Fruit fly (Drosophila melanogaster) whole organism, prepupa: ENCODE results near the gene agt.

ENCODE experiments used
- CG10631 ChIP-seq: fragments of 200-800 bp; sonication (Bioruptor generic); optimal IDR thresholded peaks from 2 replicates; lab custom pipeline; 2016; ENCODE audit warnings: missing biosample characterization, missing genetic modification characterization
- CG10669 ChIP-seq: fragments of 200-800 bp; sonication (Bioruptor generic); optimal IDR thresholded peaks from 3 replicates; lab custom pipeline; 2018; ENCODE audit warnings: missing biosample characterization, mild to moderate bottlenecking, missing genetic modification characterization, moderate library complexity
- CG11294 ChIP-seq: fragments of 200-800 bp; sonication (Bioruptor generic); IDR thresholded peaks from 2 replicates; pipeline ENCODE4 v1.3.6; 2022; ENCODE audit warnings: missing biosample characterization, missing genetic modification characterization
- CG11762 ChIP-seq: fragments of 200-800 bp; sonication (Bioruptor generic); optimal IDR thresholded peaks from 3 replicates; lab custom pipeline; 2016; ENCODE audit warnings: missing biosample characterization, missing genetic modification characterization; ENCODE audit not compliant: insufficient read depth
- CG11902 ChIP-seq: fragments of 200-800 bp; sonication (Bioruptor generic); optimal IDR thresholded peaks from 3 replicates; lab custom pipeline; 2016; ENCODE audit warnings: missing biosample characterization, missing genetic modification characterization
- CG31627 ChIP-seq: fragments of 200-800 bp; sonication (Bioruptor generic); optimal IDR thresholded peaks from 3 replicates; lab custom pipeline; 2016; ENCODE audit warnings: missing biosample characterization, missing genetic modification characterization
- CG32006 ChIP-seq: fragments of 200-800 bp; sonication (Bioruptor generic); optimal IDR thresholded peaks from 3 replicates; lab custom pipeline; 2017; ENCODE audit warnings: missing biosample characterization, mild to moderate bottlenecking, missing genetic modification characterization
- CG34406 ChIP-seq: fragments of 200-800 bp; sonication (Bioruptor generic); optimal IDR thresholded peaks from 3 replicates; lab custom pipeline; 2016; ENCODE audit warnings: missing biosample characterization, missing genetic modification characterization
- CG3919 ChIP-seq: fragments of 200-800 bp; sonication (Bioruptor generic); optimal IDR thresholded peaks from 3 replicates; lab custom pipeline; 2016; ENCODE audit warnings: missing biosample characterization, missing genetic modification characterization
- CG4318 ChIP-seq: fragments of 200-800 bp; sonication (Bioruptor generic); optimal IDR thresholded peaks from 3 replicates; lab custom pipeline; 2017; ENCODE audit warnings: missing biosample characterization, mild to moderate bottlenecking, missing genetic modification characterization
- CG6163 ChIP-seq: fragments of 200-800 bp; sonication (Bioruptor generic); IDR thresholded peaks from 3 replicates; pipeline ENCODE4 v1.3.6; 2022; ENCODE audit warnings: missing biosample characterization, missing genetic modification characterization
- CG6276 ChIP-seq: fragments of 200-800 bp; sonication (Bioruptor generic); optimal IDR thresholded peaks from 2 replicates; lab custom pipeline; 2017; ENCODE audit warnings: missing biosample characterization, mild to moderate bottlenecking, missing genetic modification characterization
- CG6792 ChIP-seq: fragments of 200-800 bp; sonication (Bioruptor generic); optimal IDR thresholded peaks from 3 replicates; lab custom pipeline; 2016; ENCODE audit warnings: missing biosample characterization, missing genetic modification characterization
- CG6808 ChIP-seq: fragments of 200-800 bp; sonication (Bioruptor generic); optimal IDR thresholded peaks from 3 replicates; lab custom pipeline; 2017; ENCODE audit warnings: missing biosample characterization, missing genetic modification characterization, mild to moderate bottlenecking, moderate library complexity, missing genetic modification reagents
- CG7368 ChIP-seq: fragments of 200-800 bp; sonication (Bioruptor generic); optimal IDR thresholded peaks from 3 replicates; lab custom pipeline; 2016; ENCODE audit warnings: missing biosample characterization, missing genetic modification characterization
- CG8119 ChIP-seq: fragments of 200-800 bp; sonication (Bioruptor generic); IDR thresholded peaks from 3 replicates; pipeline ENCODE4 v1.3.6; 2022; ENCODE audit warnings: missing biosample characterization, missing genetic modification characterization
- CG8319 ChIP-seq: fragments of 200-800 bp; sonication (Bioruptor generic); optimal IDR thresholded peaks from 3 replicates; lab custom pipeline; 2016; ENCODE audit warnings: missing biosample characterization, missing genetic modification characterization
- CG8632 ChIP-seq: fragments of 200-800 bp; sonication (Bioruptor generic); optimal IDR thresholded peaks from 3 replicates; lab custom pipeline; 2016; ENCODE audit warnings: missing biosample characterization, missing genetic modification characterization
- CG9139 ChIP-seq: fragments of 200-800 bp; sonication (Bioruptor generic); optimal IDR thresholded peaks from 3 replicates; lab custom pipeline; 2017; ENCODE audit warnings: missing biosample characterization, mild to moderate bottlenecking, missing genetic modification characterization
- Eip75B ChIP-seq: fragments of 200-800 bp; sonication (Bioruptor generic); optimal IDR thresholded peaks from 3 replicates; lab custom pipeline; 2016; ENCODE audit warnings: missing biosample characterization, missing genetic modification characterization
- Eip78C ChIP-seq: fragments of 200-800 bp; sonication (Bioruptor generic); peaks from one replicate; lab custom pipeline; 2016; ENCODE audit warnings: missing biosample characterization, missing genetic modification characterization
- Eip93F ChIP-seq: fragments of 200-800 bp; sonication (Bioruptor generic); optimal IDR thresholded peaks from 2 replicates; lab custom pipeline; 2016; ENCODE audit warnings: missing biosample characterization, mild to moderate bottlenecking, missing genetic modification characterization
- Ets21C ChIP-seq: fragments of 200-800 bp; sonication (Bioruptor generic); optimal IDR thresholded peaks from 3 replicates; lab custom pipeline; 2016; ENCODE audit warnings: missing biosample characterization, missing genetic modification characterization
- Ets96B ChIP-seq: fragments of 200-800 bp; optimal IDR thresholded peaks from 2 replicates; lab custom pipeline; 2019; ENCODE audit warnings: missing biosample characterization, mild to moderate bottlenecking, missing genetic modification characterization, moderate library complexity
- Hr38 ChIP-seq: sonication (Bioruptor generic); optimal IDR thresholded peaks from 2 replicates; lab custom pipeline; 2016; ENCODE audit warnings: missing biosample characterization, missing genetic modification characterization
- Hr39 ChIP-seq: fragments of 200-800 bp; sonication (Bioruptor generic); optimal IDR thresholded peaks from 2 replicates; lab custom pipeline; 2016; ENCODE audit warnings: missing biosample characterization, missing genetic modification characterization
- Hr4 ChIP-seq: fragments of 200-800 bp; sonication (Bioruptor generic); optimal IDR thresholded peaks from 3 replicates; lab custom pipeline; 2016; ENCODE audit warnings: missing biosample characterization, missing genetic modification characterization
- Lpt ChIP-seq: fragments of 200-800 bp; sonication (Bioruptor generic); optimal IDR thresholded peaks from 3 replicates; lab custom pipeline; 2016; ENCODE audit warnings: missing biosample characterization, missing genetic modification characterization
- OdsH ChIP-seq: fragments of 200-800 bp; sonication (Bioruptor generic); optimal IDR thresholded peaks from 3 replicates; lab custom pipeline; 2016; ENCODE audit warnings: missing biosample characterization, missing genetic modification characterization
- Smox ChIP-seq: fragments of 200-800 bp; sonication (Bioruptor generic); optimal IDR thresholded peaks from 3 replicates; lab custom pipeline; 2016; ENCODE audit warnings: missing biosample characterization, missing genetic modification characterization
- acj6 ChIP-seq: fragments of 200-800 bp; sonication (Bioruptor generic); optimal IDR thresholded peaks from 3 replicates; lab custom pipeline; 2016; ENCODE audit warnings: missing biosample characterization, missing genetic modification characterization
- cyc ChIP-seq: fragments of 200-800 bp; sonication (Bioruptor generic); optimal IDR thresholded peaks from 3 replicates; lab custom pipeline; 2016; ENCODE audit warnings: missing biosample characterization, missing genetic modification characterization
- dac ChIP-seq: fragments of 200-800 bp; sonication (Bioruptor generic); optimal IDR thresholded peaks from 2 replicates; lab custom pipeline; 2017; ENCODE audit warnings: missing biosample characterization, mild to moderate bottlenecking, missing genetic modification characterization
- dsx ChIP-seq: fragments of 200-800 bp; optimal IDR thresholded peaks from 3 replicates; lab custom pipeline; 2019; ENCODE audit warnings: missing biosample characterization, mild to moderate bottlenecking, missing genetic modification characterization, moderate library complexity; ENCODE audit not compliant: poor library complexity, severe bottlenecking
- eg ChIP-seq: fragments of 200-800 bp; sonication (Bioruptor generic); IDR thresholded peaks from 3 replicates; pipeline ENCODE4 v1.3.6; 2022; ENCODE audit warnings: missing biosample characterization, missing genetic modification characterization
- esn ChIP-seq: fragments of 200-800 bp; sonication (Bioruptor generic); optimal IDR thresholded peaks from 2 replicates; lab custom pipeline; 2016; ENCODE audit warnings: missing biosample characterization, mild to moderate bottlenecking, missing genetic modification characterization, moderate library complexity
- fd59A ChIP-seq: fragments of 200-800 bp; sonication (Bioruptor generic); optimal IDR thresholded peaks from 2 replicates; lab custom pipeline; 2017; ENCODE audit warnings: missing biosample characterization, mild to moderate bottlenecking, missing genetic modification characterization, missing genetic modification reagents
- fd85E ChIP-seq: fragments of 200-800 bp; sonication (Bioruptor generic); optimal IDR thresholded peaks from 3 replicates; lab custom pipeline; 2016; ENCODE audit warnings: missing biosample characterization, missing genetic modification characterization
- fkh ChIP-seq: fragments of 200-800 bp; sonication (Bioruptor generic); optimal IDR thresholded peaks from 3 replicates; lab custom pipeline; 2017; ENCODE audit warnings: missing biosample characterization, mild to moderate bottlenecking, missing genetic modification characterization, moderate library complexity
- lz ChIP-seq: fragments of 200-800 bp; sonication (Bioruptor generic); optimal IDR thresholded peaks from 3 replicates; lab custom pipeline; 2016; ENCODE audit warnings: missing biosample characterization, missing genetic modification characterization
- net ChIP-seq: fragments of 200-800 bp; sonication (Bioruptor generic); optimal IDR thresholded peaks from 3 replicates; lab custom pipeline; 2016; ENCODE audit warnings: missing biosample characterization, missing genetic modification characterization
- pdm3 ChIP-seq: fragments of 200-800 bp; sonication (Bioruptor generic); optimal IDR thresholded peaks from 3 replicates; lab custom pipeline; 2016; ENCODE audit warnings: missing biosample characterization, missing genetic modification characterization
- salr ChIP-seq, 2 experiments: fragments of 200-800 bp; sonication (Bioruptor generic); optimal IDR thresholded peaks; 3 replicates each; lab custom pipeline; 2016 to 2018; ENCODE audit warnings: missing biosample characterization in 2 of 2, missing genetic modification characterization in 2 of 2, mild to moderate bottlenecking in 1 of 2
- spab ChIP-seq: fragments of 200-800 bp; sonication (Bioruptor generic); optimal IDR thresholded peaks from 2 replicates; lab custom pipeline; 2017; ENCODE audit warnings: missing biosample characterization, mild to moderate bottlenecking, missing genetic modification characterization, missing genetic modification reagents
- ss ChIP-seq, 2 experiments: fragments of 200-800 bp; sonication (Bioruptor generic); optimal IDR thresholded peaks; 2 replicates in 1 of 2; 3 replicates in 1 of 2; lab custom pipeline; 2017 to 2018; ENCODE audit warnings: mild to moderate bottlenecking in 2 of 2, missing biosample characterization in 2 of 2, missing genetic modification characterization in 2 of 2, moderate library complexity in 1 of 2
- svp ChIP-seq: fragments of 200-800 bp; sonication (Bioruptor generic); peaks from one replicate; lab custom pipeline; 2016; ENCODE audit warnings: missing biosample characterization, missing genetic modification characterization
- vri ChIP-seq: fragments of 200-800 bp; sonication (Bioruptor generic); optimal IDR thresholded peaks from 3 replicates; lab custom pipeline; 2016; ENCODE audit warnings: missing biosample characterization, mild to moderate bottlenecking, missing genetic modification characterization

The agt gene

dm6 chr3R:6667245-6667644 lies 7.3 kb upstream of the agt start:
- TF ChIP-seq CG6163 (no peak), CG7368 (GFP tag; lab: Kevin White, UChicago) (no peak), fkh (peak; percentile 88)

dm6 chr3R:6665117-6665654 lies 5.3 kb upstream of the agt start:
- TF ChIP-seq dac (GFP tag; lab: Kevin White, UChicago) (no peak), CG10669 (GFP tag; lab: Kevin White, UChicago) (no peak), Smox (GFP tag; lab: Kevin White, UChicago) (no peak), CG34406 (GFP tag; lab: Kevin White, UChicago) (no peak), CG11762 (no peak), cyc (GFP tag; lab: Kevin White, UChicago) (no peak), CG11294 (GFP tag; lab: Robert Waterston, UW) (peak; percentile 11; the same call in 1 of the 2 replicates), CG8632 (GFP tag; lab: Kevin White, UChicago) (no peak), Ets96B (tag; lab: Kevin White, UChicago) (no peak), dsx (GFP tag; lab: Kevin White, UChicago) (peak; percentile 50), fkh (peak; percentile 87), esn (no peak), fd59A (GFP tag; lab: Kevin White, UChicago) (no peak), CG6163 (no peak), Hr4 (peak; percentile 25), lz (no peak), CG6276 (peak; percentile 23), fd85E (no peak), spab (GFP tag; lab: Kevin White, UChicago) (no peak), Hr39 (GFP tag; lab: Kevin White, UChicago) (no peak), CG6792 (GFP tag; lab: Kevin White, UChicago) (no peak), CG6808 (no peak), CG31627 (no peak), CG4318 (GFP tag; lab: Kevin White, UChicago) (no peak), CG9139 (GFP tag; lab: Kevin White, UChicago) (no peak), ss (GFP tag; optimal IDR thresholded peaks at IDR 0.05; lab: Kevin White, UChicago) (no peak), CG8319 (no peak), Eip93F (GFP tag; lab: Kevin White, UChicago) (no peak), Eip75B (no peak), vri (GFP tag; lab: Kevin White, UChicago) (no peak)

dm6 chr3R:6664371-6665116 lies 4.6 kb upstream of the agt start:
- TF ChIP-seq CG3919 (GFP tag; lab: Kevin White, UChicago) (peak; percentile 26), Eip93F (GFP tag; lab: Kevin White, UChicago) (no peak), dac (GFP tag; lab: Kevin White, UChicago) (peak; percentile 1), eg (GFP tag; lab: Robert Waterston, UW) (peak; percentile 26; the same call in 1 of the 3 replicates), svp (GFP tag; lab: Kevin White, UChicago) (peak; percentile 54), Eip78C (peak; percentile 59), CG8119 (peak; percentile 32; the same call in 1 of the 3 replicates), Ets21C (GFP tag; lab: Kevin White, UChicago) (no peak), fd85E (no peak), pdm3 (GFP tag; lab: Kevin White, UChicago) (no peak), fkh (peak; percentile 88), CG10631 (GFP tag; lab: Kevin White, UChicago) (peak; percentile 43), OdsH (GFP tag; lab: Kevin White, UChicago) (peak; percentile 10), ss (GFP tag; optimal IDR thresholded peaks at IDR 0.05; lab: Kevin White, UChicago) (peak in 1 of 2 experiments; percentile 15), acj6 (GFP tag; lab: Kevin White, UChicago) (no peak), salr (GFP tag; optimal IDR thresholded peaks at IDR 0.05; lab: Kevin White, UChicago) (peak in 1 of 2 experiments; percentile 51), esn (no peak), Hr4 (peak; percentile 46), net (GFP tag; lab: Kevin White, UChicago) (peak; percentile 1), CG32006 (peak; percentile 83), Lpt (GFP tag; lab: Kevin White, UChicago) (peak; percentile 2), Hr38 (GFP tag; lab: Kevin White, UChicago) (no peak), CG4318 (GFP tag; lab: Kevin White, UChicago) (peak; percentile 75), CG8319 (no peak), CG6163 (0 out of 3 replicates have a peak, but pooled peaks have one; percentile 10), CG11902 (GFP tag; lab: Kevin White, UChicago) (no peak)
